Fruit fly (Drosophila melanogaster) S2 (cell line): ENCODE results near the gene CG9004.

ENCODE experiments used
- CG8478 ChIP-seq: fragments of >200 bp; optimal IDR thresholded peaks from 2 replicates; lab custom pipeline; 2018
- CTCF ChIP-seq, 2 experiments: fragments of >200 bp; optimal IDR thresholded peaks; 2 replicates each; lab custom pipeline; 2018

DNA sequence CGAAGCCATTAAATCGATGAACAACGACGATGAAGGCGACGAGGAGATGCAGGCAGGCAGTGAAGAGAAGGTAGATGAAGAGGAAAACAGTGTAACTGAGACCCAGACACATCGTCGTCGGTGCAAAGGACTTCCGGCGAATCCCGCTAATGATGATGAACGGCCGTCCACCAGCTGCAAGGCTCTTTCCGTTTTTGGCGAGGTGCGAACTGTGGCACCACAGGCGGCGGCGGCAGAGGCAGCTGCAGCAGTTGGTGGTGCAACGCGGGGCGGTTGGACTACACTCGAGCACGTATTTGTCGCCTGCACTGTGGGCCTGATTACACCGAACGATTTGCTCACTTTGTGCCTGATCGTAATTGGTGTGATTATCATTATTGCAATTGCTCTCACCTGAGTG lies 34.4 kb downstream of the CG9004 start:
- TF ChIP-seq CTCF (optimal IDR thresholded peaks at IDR 0.05; lab: Kevin White, UChicago) (no peak), CG8478 (lab: Kevin White, UChicago) (no peak)
